Worm (Caenorhabditis elegans): ENCODE data around the gene T11B7.2.

- no peak for TF ChIP-seq lin-39 (tag; optimal IDR thresholded peaks at IDR 0.05)
- no peak for TF ChIP-seq vab-7 (GFP tag; IDR thresholded peaks at IDR 0.05)
- no peak for TF ChIP-seq snpc-1.2 (GFP tag; IDR thresholded peaks at IDR 0.05)
- TF ChIP-seq daf-19 (GFP tag; conservative IDR thresholded peaks at IDR 0.05), result no peak
- TF ChIP-seq nhr-77 (tag; optimal IDR thresholded peaks at IDR 0.05), result no peak
- no peak for TF ChIP-seq nhr-76 (tag; optimal IDR thresholded peaks at IDR 0.05)
- TF ChIP-seq dpl-1 (GFP tag; optimal IDR thresholded peaks at IDR 0.05), result no peak
- no peak for TF ChIP-seq tra-1 (GFP tag; IDR thresholded peaks at IDR 0.05)
- TF ChIP-seq mdl-1 (tag; optimal IDR thresholded peaks at IDR 0.05), result no peak
- TF ChIP-seq snpc-4 (tag; optimal IDR thresholded peaks at IDR 0.05), result no peak
- no peak for TF ChIP-seq rbr-2 (tag; optimal IDR thresholded peaks at IDR 0.05)
Measured at ce11 chrIV:8816029-8816428, 28.3 kb downstream of the T11B7.2 start, which contains the start of gene grsp-2.

All from whole organism, L4 larva.